Worm (Caenorhabditis elegans) whole organism, early embryonic: ENCODE results near the gene tab-1.

Source experiments
- B0310.2 ChIP-seq: sonication (generic microtip); optimal IDR thresholded peaks from 2 replicates; lab custom pipeline; 2016; ENCODE audit warnings: mild to moderate bottlenecking, missing genetic modification characterization, missing compliant biosample characterization
- F13C5.2 ChIP-seq: sonication (generic microtip); optimal IDR thresholded peaks from 2 replicates; lab custom pipeline; 2017; ENCODE audit warnings: mild to moderate bottlenecking, missing genetic modification characterization, inconsistent platforms, missing compliant biosample characterization
- aly-1 ChIP-seq: sonication (generic microtip); optimal IDR thresholded peaks from 2 replicates; lab custom pipeline; 2016; ENCODE audit warnings: missing genetic modification characterization, missing compliant biosample characterization
- ama-1 ChIP-seq: fragments of 150-350 bp; optimal IDR thresholded peaks from 2 replicates; lab custom pipeline; 2014
- ceh-13 ChIP-seq: fragments of 200-800 bp; sonication (Bioruptor generic); optimal IDR thresholded peaks from 2 replicates; lab custom pipeline; 2018; ENCODE audit warnings: mild to moderate bottlenecking, missing genetic modification characterization, missing compliant biosample characterization
- ceh-36 ChIP-seq: sonication (generic microtip); optimal IDR thresholded peaks from 2 replicates; lab custom pipeline; 2016; ENCODE audit warnings: missing genetic modification characterization, inconsistent platforms, missing compliant biosample characterization
- ets-7 ChIP-seq: sonication (generic microtip); optimal IDR thresholded peaks from 2 replicates; lab custom pipeline; 2016; ENCODE audit warnings: missing genotype, missing genetic modification characterization, missing compliant biosample characterization
- flt-1 ChIP-seq: fragments of 200-800 bp; sonication (Bioruptor generic); IDR thresholded peaks from 2 replicates; pipeline ENCODE4 v1.3.6; 2022; ENCODE audit warnings: missing genetic modification characterization, missing compliant biosample characterization
- hmbx-1 ChIP-seq: sonication (generic microtip); optimal IDR thresholded peaks from 2 replicates; lab custom pipeline; 2016; ENCODE audit warnings: mild to moderate bottlenecking, missing genetic modification characterization, missing compliant biosample characterization
- hmg-4 ChIP-seq: fragments of 200-800 bp; sonication (Bioruptor generic); optimal IDR thresholded peaks from 2 replicates; lab custom pipeline; 2018; ENCODE audit warnings: mild to moderate bottlenecking, missing genetic modification characterization, missing compliant biosample characterization
- hnd-1 ChIP-seq: sonication (generic microtip); optimal IDR thresholded peaks from 2 replicates; lab custom pipeline; 2016; ENCODE audit warnings: missing genetic modification characterization, missing compliant biosample characterization
- pes-1 ChIP-seq: fragments of 200-800 bp; sonication (Bioruptor generic); IDR thresholded peaks from 2 replicates; pipeline ENCODE4 v1.3.6; 2022; ENCODE audit warnings: missing genetic modification reagents, missing genetic modification characterization, missing compliant biosample characterization
- scrt-1 ChIP-seq: fragments of 200-800 bp; sonication (Bioruptor generic); IDR thresholded peaks from 2 replicates; pipeline ENCODE4 v1.3.6; 2022; ENCODE audit warnings: missing genetic modification characterization, missing compliant biosample characterization
- sea-1 ChIP-seq: fragments of 200-800 bp; sonication (Bioruptor generic); conservative IDR thresholded peaks from 2 replicates; pipeline ENCODE4 v1.3.6; 2022; ENCODE audit warnings: missing genetic modification characterization, missing compliant biosample characterization
- tbx-11 ChIP-seq: fragments of 200-800 bp; sonication (Bioruptor generic); IDR thresholded peaks from 2 replicates; pipeline ENCODE4 v1.3.6; 2022; ENCODE audit warnings: missing genetic modification characterization, missing compliant biosample characterization
- tbx-37 ChIP-seq: fragments of 200-800 bp; sonication (Bioruptor generic); conservative IDR thresholded peaks from 2 replicates; pipeline ENCODE4 v1.3.6; 2022; ENCODE audit warnings: missing genetic modification reagents, missing genetic modification characterization, missing compliant biosample characterization
- tra-4 ChIP-seq: sonication (generic microtip); optimal IDR thresholded peaks from 2 replicates; lab custom pipeline; 2017; ENCODE audit warnings: missing genetic modification characterization, missing compliant biosample characterization

tab-1 gene

DNA sequence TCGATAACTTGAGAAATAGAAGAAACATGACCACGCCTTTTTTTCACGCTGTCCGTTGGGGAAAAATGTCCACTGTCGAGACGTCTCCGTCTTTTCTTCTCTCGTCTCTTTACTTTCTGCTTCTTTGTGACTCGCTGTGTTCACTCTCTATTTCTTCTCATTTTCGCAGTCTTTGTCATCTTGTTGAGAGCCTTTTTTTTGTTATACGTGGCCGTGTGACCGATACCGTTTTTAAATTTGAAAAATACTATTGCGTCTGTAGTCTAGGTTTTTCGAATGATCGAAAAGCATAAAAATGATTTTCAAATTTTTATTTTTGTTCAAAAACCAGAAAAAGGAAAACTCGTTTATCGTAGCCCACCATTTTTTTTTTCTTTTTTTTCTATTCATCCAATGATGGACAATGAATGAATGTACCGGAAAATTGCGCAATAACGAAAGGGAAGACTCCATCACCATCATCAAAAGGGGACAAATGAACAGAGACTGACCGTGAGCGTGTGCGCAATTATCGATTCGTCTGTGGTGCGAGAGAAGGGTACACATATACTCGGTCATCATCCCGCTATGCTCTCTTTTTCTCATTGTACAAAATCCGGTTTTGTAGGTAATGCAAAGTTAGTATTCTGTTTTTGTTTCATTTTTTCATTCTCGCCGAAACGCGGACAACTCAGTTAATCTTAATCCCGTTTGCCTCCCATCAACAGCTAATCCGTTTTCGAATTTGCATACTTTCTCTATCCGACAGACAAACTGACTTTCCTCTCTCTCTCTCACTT is 41.3 kb downstream of the tab-1 start:
- TF ChIP-seq scrt-1 (GFP tag; lab: Robert Waterston, UW) (no peak), ets-7 (tag; lab: Kevin White, UChicago) (peak; percentile 71), ceh-36 (tag; lab: Kevin White, UChicago) (peak; percentile 89)

DNA sequence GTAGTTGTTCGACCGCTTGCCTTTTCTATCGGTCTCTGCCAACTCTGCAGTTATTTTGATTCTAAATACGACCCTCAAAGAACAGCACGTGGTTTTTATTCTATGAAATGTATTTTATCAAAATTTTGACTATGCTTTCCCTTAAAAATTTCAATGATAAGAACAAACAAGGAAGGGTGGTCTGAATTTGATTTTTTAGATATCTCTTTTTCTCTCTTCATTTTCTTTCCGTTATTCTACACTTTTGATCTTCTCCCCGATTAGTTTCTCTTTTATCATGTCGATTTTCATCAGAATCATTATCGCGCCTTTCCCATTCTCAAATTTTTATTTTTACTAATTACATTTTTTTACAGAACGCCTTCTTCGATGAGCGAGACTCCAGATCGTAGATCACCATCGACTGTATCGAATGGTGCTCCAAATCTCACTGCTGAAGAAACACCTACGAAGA is 41.9 kb downstream of the tab-1 start:
- TF ChIP-seq scrt-1 (GFP tag; lab: Robert Waterston, UW) = 0 out of 2 replicates have a peak, but pooled peaks have one; percentile 8
- TF ChIP-seq tbx-11 = no peak

DNA sequence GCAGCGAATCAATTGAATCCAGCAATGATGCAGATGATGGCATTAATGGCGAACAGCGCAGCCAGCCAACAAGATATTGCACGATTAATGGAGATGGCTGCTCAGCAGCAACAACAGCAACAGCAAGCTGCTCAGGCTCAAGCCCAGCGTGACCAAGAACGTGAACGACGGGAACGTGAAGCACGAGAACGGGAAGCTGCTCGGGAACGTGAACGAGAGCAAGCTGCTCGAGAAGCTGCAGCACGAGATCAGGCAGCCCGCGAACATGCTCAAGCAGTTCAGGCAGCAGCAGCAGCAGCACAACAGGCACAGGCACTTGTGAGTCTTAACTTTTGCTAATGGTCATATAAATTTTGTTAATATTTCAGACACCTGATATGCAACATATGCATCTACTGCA is 43.6 kb downstream of the tab-1 start:
- no peak for TF ChIP-seq B0310.2 (tag; lab: Kevin White, UChicago)
- TF ChIP-seq ceh-36 (tag; lab: Kevin White, UChicago) = peak; percentile 1
- TF ChIP-seq sea-1 = 0 out of 2 replicates have a peak, but pooled peaks have one; percentile 26

DNA sequence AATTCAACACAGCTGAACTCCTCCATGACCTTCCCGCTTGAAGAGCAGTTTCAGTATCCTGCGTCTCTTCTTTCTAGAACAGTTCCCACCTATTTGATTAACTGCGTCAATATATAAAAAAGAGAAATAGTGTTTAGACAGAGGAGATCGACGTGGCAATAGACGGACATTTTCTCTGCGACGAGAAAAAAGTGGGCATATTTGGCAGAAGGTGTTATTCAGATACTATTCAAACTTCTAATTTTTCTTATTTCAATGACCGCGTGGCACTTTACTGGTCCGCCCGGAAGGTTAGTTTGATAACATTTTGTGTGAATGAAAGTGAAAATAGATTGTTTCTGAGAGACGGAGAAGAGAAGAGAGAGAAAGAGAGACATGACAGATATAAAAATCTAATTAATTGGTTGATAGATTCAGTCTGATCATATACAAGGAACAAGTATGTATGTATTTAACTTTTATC is 44.8 kb downstream of the tab-1 start, which contains the start of gene tbc-6:
Gene tbc-6 (plus strand): TSS at position 208 of the 463 bp plus-strand sequence.
- TF ChIP-seq ceh-36 (tag; lab: Kevin White, UChicago) (no peak), ama-1 (lab: Kevin White, UChicago) (peak; percentile 51)

DNA sequence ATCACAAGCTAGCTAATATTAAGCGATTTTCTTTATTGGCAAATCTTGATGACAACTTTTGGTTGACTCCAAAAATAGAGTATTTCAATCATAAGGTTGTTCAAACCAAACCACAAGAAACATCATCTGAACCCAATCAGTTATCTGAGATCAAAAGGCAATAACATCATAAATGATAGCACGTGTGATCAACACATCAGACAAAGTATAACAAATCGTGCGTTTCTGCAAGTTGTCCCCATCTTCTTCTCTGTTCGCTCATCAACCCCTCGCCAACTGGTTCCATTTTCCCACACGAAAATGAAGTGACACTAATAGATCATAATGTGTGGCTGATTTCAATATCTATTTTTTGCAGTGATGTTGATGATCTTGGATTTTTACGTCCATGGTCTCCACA is 46.2 kb downstream of the tab-1 start:
- TF ChIP-seq hmg-4 (no peak), scrt-1 (GFP tag; lab: Robert Waterston, UW) (no peak), hnd-1 (tag; lab: Kevin White, UChicago) (no peak), pes-1 (no peak)

DNA sequence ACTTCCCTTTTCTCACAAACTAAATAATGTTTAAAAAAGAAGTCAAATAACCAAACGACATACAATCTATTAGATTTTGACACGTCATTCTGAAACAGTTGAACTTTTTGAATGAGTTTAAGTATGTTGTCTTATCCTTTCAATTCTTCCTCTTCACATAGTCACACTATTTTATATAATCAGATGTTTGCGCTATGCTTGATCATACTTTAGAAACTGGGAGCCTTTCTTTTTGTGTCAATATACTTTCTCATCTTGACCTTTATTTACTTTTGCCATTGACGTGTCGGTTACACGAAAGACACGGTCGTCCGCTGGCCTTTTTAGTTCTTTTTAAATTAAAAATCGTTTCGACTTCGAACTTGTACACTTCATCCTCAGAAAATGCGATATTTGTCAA is 48.8 kb downstream of the tab-1 start, which contains the start of gene C04A2.15:
Gene C04A2.15 (plus strand): TSS at position 299 of the 400 bp plus-strand sequence.
- no peak for TF ChIP-seq hnd-1 (tag; lab: Kevin White, UChicago)
- TF ChIP-seq ama-1 (lab: Kevin White, UChicago) = no peak
- TF ChIP-seq ceh-13 = no peak
- TF ChIP-seq ceh-36 (tag; lab: Kevin White, UChicago) = no peak
- no peak for TF ChIP-seq F13C5.2
- no peak for TF ChIP-seq ets-7 (tag; lab: Kevin White, UChicago)
- no peak for TF ChIP-seq hmbx-1
- TF ChIP-seq scrt-1 (GFP tag; lab: Robert Waterston, UW) = no peak
- TF ChIP-seq tbx-37 (GFP tag; lab: Robert Waterston, UW) = no peak
- TF ChIP-seq tra-4 (tag; lab: Kevin White, UChicago) = no peak
- no peak for TF ChIP-seq aly-1
- no peak for TF ChIP-seq tbx-11
- TF ChIP-seq sea-1 = no peak

DNA sequence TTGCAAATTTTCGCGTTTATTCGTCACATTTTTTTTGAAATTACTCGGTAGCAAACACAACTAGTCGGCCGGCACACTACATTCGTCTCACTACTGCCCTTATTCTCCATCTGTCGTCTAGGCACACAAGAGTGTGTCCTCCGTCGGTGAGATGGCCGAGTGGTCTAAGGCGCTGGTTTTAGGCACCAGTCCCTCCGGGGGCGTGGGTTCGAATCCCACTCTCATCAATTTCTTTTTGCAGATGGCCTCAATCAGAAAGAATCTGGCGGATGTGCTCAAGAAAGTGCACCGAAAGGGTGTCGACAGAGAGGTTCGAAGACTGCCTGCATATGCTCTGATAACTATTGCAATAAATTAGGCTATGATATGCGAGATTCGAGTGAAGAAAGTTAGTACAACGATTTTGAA is 49.9 kb downstream of the tab-1 start:
- TF ChIP-seq F13C5.2 (peak; percentile 98), tbx-37 (GFP tag; lab: Robert Waterston, UW) (peak; percentile 88), ets-7 (tag; lab: Kevin White, UChicago) (peak; percentile 84), scrt-1 (GFP tag; lab: Robert Waterston, UW) (peak; percentile 92), aly-1 (peak; percentile 90), tbx-11 (peak; percentile 86), pes-1 (peak; percentile 95), sea-1 (peak; percentile 88), ama-1 (lab: Kevin White, UChicago) (peak; percentile 85), hnd-1 (tag; lab: Kevin White, UChicago) (peak; percentile 78), B0310.2 (tag; lab: Kevin White, UChicago) (peak; percentile 89), hmbx-1 (peak; percentile 83), flt-1 (peak; percentile 94), hmg-4 (peak; percentile 96), ceh-13 (peak; percentile 84), tra-4 (tag; lab: Kevin White, UChicago) (peak; percentile 89), ceh-36 (tag; lab: Kevin White, UChicago) (peak; percentile 98)
